Worm (Caenorhabditis elegans) whole organism, early embryonic: ENCODE data around the gene R151.10.

Experiments
- B0310.2 ChIP-seq: sonication (generic microtip); optimal IDR thresholded peaks from 2 replicates; lab custom pipeline; 2016; ENCODE audit warnings: mild to moderate bottlenecking, missing genetic modification characterization, missing compliant biosample characterization
- aly-1 ChIP-seq: sonication (generic microtip); optimal IDR thresholded peaks from 2 replicates; lab custom pipeline; 2016; ENCODE audit warnings: missing genetic modification characterization, missing compliant biosample characterization
- ama-1 ChIP-seq: fragments of 150-350 bp; optimal IDR thresholded peaks from 2 replicates; lab custom pipeline; 2014
- ceh-36 ChIP-seq: sonication (generic microtip); optimal IDR thresholded peaks from 2 replicates; lab custom pipeline; 2016; ENCODE audit warnings: missing genetic modification characterization, inconsistent platforms, missing compliant biosample characterization
- flt-1 ChIP-seq: fragments of 200-800 bp; sonication (Bioruptor generic); IDR thresholded peaks from 2 replicates; pipeline ENCODE4 v1.3.6; 2022; ENCODE audit warnings: missing genetic modification characterization, missing compliant biosample characterization
- hnd-1 ChIP-seq: sonication (generic microtip); optimal IDR thresholded peaks from 2 replicates; lab custom pipeline; 2016; ENCODE audit warnings: missing genetic modification characterization, missing compliant biosample characterization
- sea-1 ChIP-seq: fragments of 200-800 bp; sonication (Bioruptor generic); conservative IDR thresholded peaks from 2 replicates; pipeline ENCODE4 v1.3.6; 2022; ENCODE audit warnings: missing genetic modification characterization, missing compliant biosample characterization
- tbx-11 ChIP-seq: fragments of 200-800 bp; sonication (Bioruptor generic); IDR thresholded peaks from 2 replicates; pipeline ENCODE4 v1.3.6; 2022; ENCODE audit warnings: missing genetic modification characterization, missing compliant biosample characterization
- tbx-37 ChIP-seq: fragments of 200-800 bp; sonication (Bioruptor generic); conservative IDR thresholded peaks from 2 replicates; pipeline ENCODE4 v1.3.6; 2022; ENCODE audit warnings: missing genetic modification reagents, missing genetic modification characterization, missing compliant biosample characterization

- TF ChIP-seq sea-1 (GFP tag; lab: Robert Waterston, UW) = no peak
- no peak for TF ChIP-seq ama-1
- no peak for TF ChIP-seq tbx-11 (GFP tag; lab: Robert Waterston, UW)
- TF ChIP-seq ceh-36 (tag; lab: Kevin White, UChicago) = no peak
- no peak for TF ChIP-seq tbx-37 (GFP tag; lab: Robert Waterston, UW)
- no peak for TF ChIP-seq aly-1 (tag; lab: Kevin White, UChicago)
- TF ChIP-seq flt-1 (GFP tag; lab: Robert Waterston, UW) = no peak
- TF ChIP-seq hnd-1 = no peak
- no peak for TF ChIP-seq B0310.2
Observed at ce11 chrIII:7239416-7239815, 8.7 kb upstream of the R151.10 start.
